Fruit fly (Drosophila melanogaster): ENCODE measurements around the gene CG33181.

Gene CG33181

DNA sequence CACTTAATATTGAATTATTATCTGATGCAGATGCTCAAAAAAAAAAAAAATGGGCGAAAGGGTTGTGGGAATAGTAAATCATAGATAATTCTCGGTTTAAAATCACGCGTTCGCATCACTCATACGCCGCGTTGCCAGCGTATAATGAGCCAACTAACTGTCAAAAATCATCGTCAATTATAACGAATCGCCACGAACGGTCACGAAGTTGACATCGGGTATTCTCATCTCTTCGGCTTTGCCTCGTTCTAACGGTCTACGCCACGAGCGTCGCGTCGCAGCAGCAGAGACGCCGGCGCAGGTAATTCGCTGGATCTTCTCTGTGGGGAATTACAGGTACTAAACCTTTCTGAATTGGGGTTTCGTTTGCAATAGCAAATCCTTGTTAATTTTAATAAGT, 12.2 kb downstream of the CG33181 start:
- no peak for TF ChIP-seq psq (optimal IDR thresholded peaks at IDR 0.05)
- TF ChIP-seq pan (optimal IDR thresholded peaks at IDR 0.05): no peak
- no peak for TF ChIP-seq Dll (optimal IDR thresholded peaks at IDR 0.05)
- no peak for TF ChIP-seq usp (GFP tag; optimal IDR thresholded peaks at IDR 0.05)
- TF ChIP-seq CG8478 (optimal IDR thresholded peaks at IDR 0.05): no peak
- no peak for TF ChIP-seq EcR (GFP tag; optimal IDR thresholded peaks at IDR 0.05)

DNA sequence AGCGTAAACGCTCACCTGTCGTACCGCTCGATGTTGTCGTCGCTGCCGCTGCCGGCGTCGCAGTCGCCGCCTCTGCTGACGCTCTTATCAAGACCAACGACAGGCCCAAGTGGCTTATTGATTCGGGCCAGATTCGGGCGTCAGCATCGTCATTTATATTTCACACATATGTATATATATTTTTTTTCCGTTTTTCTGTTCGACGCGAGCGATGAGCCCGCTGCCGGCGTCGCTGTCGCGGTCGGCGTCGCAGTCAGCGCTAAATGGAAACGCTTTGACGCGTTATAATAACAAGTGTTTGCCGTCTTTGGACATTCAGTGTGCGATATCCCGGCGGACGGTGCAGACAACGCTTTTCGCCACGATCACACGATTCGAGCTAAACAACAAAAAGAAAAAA, 12.9 kb downstream of the CG33181 start:
- TF ChIP-seq CG8478 (optimal IDR thresholded peaks at IDR 0.05): no peak
- no peak for TF ChIP-seq pan (optimal IDR thresholded peaks at IDR 0.05)
- no peak for TF ChIP-seq psq (optimal IDR thresholded peaks at IDR 0.05)
- TF ChIP-seq usp (GFP tag; optimal IDR thresholded peaks at IDR 0.05): no peak
- TF ChIP-seq Dll (optimal IDR thresholded peaks at IDR 0.05): no peak
- TF ChIP-seq EcR (GFP tag; optimal IDR thresholded peaks at IDR 0.05): no peak

DNA sequence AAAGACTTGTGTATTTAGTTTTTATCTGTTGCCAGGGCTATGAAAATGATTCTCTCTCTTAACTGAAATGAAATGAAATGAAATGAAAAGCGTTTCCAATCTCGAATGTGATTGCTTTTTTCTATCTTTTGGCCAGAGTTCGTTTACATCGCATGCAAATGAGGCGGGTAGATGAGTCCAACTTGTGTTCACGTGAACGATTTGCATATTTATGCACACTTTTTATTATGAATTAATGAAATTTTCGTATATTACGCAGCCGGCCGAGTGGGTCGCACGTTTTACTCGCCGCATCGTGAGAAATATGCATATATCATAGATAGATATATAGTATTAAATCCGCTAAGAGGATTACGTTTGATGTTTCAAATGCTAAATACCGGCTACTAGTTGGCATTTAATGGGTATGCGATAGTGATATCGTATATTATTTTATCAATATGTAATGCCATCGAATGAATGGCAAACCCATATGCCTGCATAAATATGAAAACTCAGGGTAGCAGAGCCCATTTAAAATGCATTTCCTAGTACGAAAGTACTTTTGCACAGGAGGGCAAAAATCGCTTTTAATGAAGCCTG, 16.0 kb downstream of the CG33181 start:
- no peak for TF ChIP-seq Dll (optimal IDR thresholded peaks at IDR 0.05)
- TF ChIP-seq EcR (GFP tag; optimal IDR thresholded peaks at IDR 0.05): no peak
- no peak for TF ChIP-seq psq (optimal IDR thresholded peaks at IDR 0.05)
- TF ChIP-seq CG8478 (optimal IDR thresholded peaks at IDR 0.05): no peak
- TF ChIP-seq pan (optimal IDR thresholded peaks at IDR 0.05): no peak
- no peak for TF ChIP-seq usp (GFP tag; optimal IDR thresholded peaks at IDR 0.05)

DNA sequence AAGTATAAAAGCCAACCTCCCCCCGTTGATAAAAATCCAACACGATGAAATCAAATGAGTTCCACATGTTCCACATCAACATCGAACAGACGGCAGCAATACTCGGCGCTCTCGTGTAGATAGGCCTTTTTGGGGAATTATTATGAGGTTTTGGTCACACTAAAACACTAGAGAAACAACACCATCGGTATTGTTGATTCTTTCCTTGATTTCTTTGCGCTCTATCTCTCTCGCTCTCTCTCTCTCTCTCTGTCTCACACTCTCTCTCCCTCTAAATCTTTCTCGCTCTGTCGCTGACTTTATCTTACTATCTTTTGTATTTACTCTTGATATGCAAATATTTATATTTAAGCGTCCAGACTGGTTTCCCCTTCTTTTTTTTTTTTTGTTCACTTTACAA, 21.6 kb downstream of the CG33181 start:
- TF ChIP-seq pan (optimal IDR thresholded peaks at IDR 0.05): no peak
- TF ChIP-seq Dll (optimal IDR thresholded peaks at IDR 0.05): no peak
- TF ChIP-seq EcR (GFP tag; optimal IDR thresholded peaks at IDR 0.05): no peak
- TF ChIP-seq usp (GFP tag; optimal IDR thresholded peaks at IDR 0.05): no peak
- no peak for TF ChIP-seq psq (optimal IDR thresholded peaks at IDR 0.05)
- no peak for TF ChIP-seq CG8478 (optimal IDR thresholded peaks at IDR 0.05)

DNA sequence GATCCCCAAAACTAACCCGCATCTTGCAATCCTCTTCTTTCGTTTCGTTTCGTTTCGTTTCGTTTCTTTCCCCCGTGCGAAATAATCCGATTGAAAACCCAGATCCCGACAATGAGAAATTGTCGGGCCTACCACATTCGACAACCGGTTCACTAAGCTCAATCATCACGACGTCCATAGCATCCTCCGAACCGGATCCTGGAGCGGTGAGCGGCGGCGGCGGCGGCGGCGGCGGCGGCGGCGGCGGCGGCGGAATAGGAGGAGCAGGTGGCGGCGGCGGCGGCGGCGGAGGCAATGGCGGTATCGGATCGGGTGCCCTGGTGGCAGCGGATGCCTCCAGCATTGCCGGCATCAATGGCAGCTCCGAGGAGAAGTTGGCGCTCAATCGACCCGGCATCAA, 23.1 kb downstream of the CG33181 start:
- TF ChIP-seq usp (GFP tag; optimal IDR thresholded peaks at IDR 0.05) (no peak), EcR (GFP tag; optimal IDR thresholded peaks at IDR 0.05) (no peak), CG8478 (optimal IDR thresholded peaks at IDR 0.05) (no peak), psq (optimal IDR thresholded peaks at IDR 0.05) (no peak), Dll (optimal IDR thresholded peaks at IDR 0.05) (no peak), pan (optimal IDR thresholded peaks at IDR 0.05) (no peak)

DNA sequence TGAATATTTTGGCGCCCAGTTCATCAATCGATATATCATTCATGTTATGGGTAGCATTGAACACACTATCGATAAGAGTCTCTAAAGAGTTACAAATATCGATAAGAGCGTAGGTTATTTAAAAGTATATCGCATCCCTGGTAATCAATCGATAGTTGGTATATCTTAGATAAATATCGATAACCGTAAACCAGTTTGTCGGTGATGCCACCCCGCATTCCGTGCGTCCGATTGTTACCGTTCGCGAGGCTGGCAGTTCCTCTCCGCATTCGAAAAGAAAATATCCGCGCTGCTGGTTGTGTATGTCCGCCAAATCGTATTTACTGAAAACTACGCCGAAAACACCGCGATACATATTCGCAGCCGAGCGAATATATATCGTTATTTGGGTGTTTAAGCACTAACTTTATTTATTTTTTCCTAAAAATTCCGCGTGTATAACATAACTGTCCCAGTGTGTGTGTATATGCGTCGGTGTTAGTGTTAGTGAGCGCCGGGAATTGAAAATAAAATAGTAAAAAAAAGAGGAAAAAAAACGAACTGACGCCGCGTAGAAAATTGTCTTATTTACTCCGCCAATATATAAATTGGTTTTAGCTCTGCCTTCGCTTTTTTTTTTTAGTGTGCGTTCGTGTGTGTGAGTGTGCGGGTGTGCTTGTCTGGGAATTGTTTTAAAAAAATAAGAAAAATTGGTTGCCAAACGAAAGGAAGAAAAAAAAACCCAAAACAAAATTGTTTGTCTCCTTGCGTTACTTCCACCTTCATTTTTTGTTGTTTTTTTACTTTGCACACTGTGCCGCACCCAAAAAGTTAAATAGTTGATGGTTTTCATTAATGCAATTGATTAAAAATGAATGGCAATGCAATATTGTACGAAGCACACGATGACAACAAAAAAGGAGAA, 28.2 kb downstream of the CG33181 start, which contains the start of gene Nrg:
TSS of gene Nrg (plus strand) at position 253 of the 904 bp plus-strand sequence.
- no peak for TF ChIP-seq psq (optimal IDR thresholded peaks at IDR 0.05)
- no peak for TF ChIP-seq EcR (GFP tag; optimal IDR thresholded peaks at IDR 0.05)
- TF ChIP-seq Dll (optimal IDR thresholded peaks at IDR 0.05): no peak
- TF ChIP-seq pan (optimal IDR thresholded peaks at IDR 0.05): no peak
- no peak for TF ChIP-seq CG8478 (optimal IDR thresholded peaks at IDR 0.05)
- TF ChIP-seq usp (GFP tag; optimal IDR thresholded peaks at IDR 0.05): no peak

DNA sequence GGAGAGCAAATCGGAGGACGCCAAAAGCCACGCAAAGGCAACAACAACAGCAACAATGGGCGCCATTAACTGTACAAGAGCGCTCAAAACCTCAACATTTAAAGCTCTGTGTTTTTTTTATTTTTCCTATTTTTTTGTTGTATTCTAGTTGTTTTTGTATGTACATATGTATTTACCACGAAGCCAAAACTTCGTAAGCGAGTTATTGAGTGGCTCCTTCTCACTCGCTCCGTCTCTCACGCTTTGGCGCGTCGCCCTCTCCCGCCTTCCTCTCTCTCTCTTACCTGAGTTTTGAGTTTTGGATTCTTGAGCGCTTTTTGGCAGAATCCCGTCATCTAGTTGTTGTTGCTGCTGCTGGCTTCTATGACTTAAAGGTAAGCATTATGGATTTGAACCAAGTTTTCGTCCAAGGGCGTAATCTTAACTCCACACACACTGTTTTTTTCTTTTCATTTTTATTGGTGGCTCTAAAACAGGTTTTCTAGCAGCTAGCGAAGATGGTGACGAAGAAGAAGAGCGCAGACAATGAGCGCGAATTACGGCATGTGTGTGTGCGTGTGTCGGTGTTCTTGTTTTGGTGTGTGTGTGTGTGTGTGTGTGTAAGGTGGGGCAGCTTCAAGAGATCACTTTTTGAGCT, 29.0 kb downstream of the CG33181 start:
- TF ChIP-seq CG8478 (optimal IDR thresholded peaks at IDR 0.05) (no peak), psq (optimal IDR thresholded peaks at IDR 0.05) (no peak), EcR (GFP tag; optimal IDR thresholded peaks at IDR 0.05) (no peak), usp (GFP tag; optimal IDR thresholded peaks at IDR 0.05) (no peak), pan (optimal IDR thresholded peaks at IDR 0.05) (no peak), Dll (optimal IDR thresholded peaks at IDR 0.05) (no peak)

DNA sequence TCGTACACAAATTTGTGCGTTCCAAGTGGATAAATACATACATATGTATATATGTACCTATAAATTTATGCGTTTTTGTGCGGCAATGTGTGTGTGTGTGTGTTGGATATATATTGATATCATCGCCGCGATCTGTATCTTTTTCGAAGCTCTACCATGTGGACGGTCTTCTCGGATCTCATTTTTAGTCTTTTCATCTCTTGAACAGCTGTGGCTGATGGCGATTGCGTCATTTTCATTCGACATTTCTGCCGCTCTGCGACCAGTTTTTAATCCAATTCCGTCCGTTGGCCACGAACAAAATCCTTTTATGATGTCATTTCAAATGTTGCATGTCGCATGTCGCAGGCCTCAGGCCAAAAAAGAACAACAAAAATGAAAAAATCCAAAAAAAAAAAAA, 31.4 kb downstream of the CG33181 start:
- TF ChIP-seq psq (optimal IDR thresholded peaks at IDR 0.05): no peak
- no peak for TF ChIP-seq EcR (GFP tag; optimal IDR thresholded peaks at IDR 0.05)
- no peak for TF ChIP-seq pan (optimal IDR thresholded peaks at IDR 0.05)
- no peak for TF ChIP-seq CG8478 (optimal IDR thresholded peaks at IDR 0.05)
- TF ChIP-seq usp (GFP tag; optimal IDR thresholded peaks at IDR 0.05): no peak
- no peak for TF ChIP-seq Dll (optimal IDR thresholded peaks at IDR 0.05)

DNA sequence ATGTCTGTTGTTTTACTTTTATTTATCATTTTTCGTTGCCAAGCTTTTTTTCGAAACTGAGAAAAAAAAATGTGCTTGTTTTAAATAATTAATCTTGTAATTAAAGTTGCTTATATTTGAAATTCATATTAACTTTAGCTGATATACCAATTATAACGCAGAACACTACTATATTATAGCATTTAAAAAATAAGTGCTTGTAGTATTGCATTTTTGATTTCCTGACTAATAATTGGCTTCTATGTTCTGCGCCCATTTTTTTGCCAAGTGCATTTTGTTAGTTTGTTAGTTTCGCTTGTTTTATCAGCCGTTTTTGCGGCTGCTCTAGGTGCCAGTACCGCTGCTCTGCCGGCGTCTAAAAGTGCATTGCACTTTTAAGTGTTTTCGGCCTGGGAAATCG, 32.3 kb downstream of the CG33181 start:
- no peak for TF ChIP-seq CG8478 (optimal IDR thresholded peaks at IDR 0.05)
- TF ChIP-seq pan (optimal IDR thresholded peaks at IDR 0.05): no peak

DNA sequence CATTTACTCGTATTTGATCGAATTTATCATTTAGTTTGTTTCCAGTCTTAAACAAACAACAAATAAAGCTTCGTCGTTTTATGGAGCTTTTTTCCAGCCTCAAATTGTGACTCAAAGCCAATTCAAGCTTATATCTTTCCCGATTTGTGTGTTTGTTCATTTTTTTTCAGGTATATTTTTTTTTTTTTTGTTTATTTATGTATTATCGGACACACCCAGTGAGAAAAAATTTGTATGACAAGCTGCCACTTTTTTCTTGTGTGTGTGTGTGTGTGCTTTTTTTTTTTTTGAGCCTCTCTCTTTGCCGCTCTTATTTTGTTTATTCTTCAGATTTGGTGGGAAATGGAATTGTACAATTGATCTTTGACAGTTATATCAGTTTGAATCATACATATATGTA, 33.4 kb downstream of the CG33181 start:
- no peak for TF ChIP-seq pan (optimal IDR thresholded peaks at IDR 0.05)
- no peak for TF ChIP-seq Dll (optimal IDR thresholded peaks at IDR 0.05)
- TF ChIP-seq CG8478 (optimal IDR thresholded peaks at IDR 0.05): no peak
- TF ChIP-seq usp (GFP tag; optimal IDR thresholded peaks at IDR 0.05): no peak
- TF ChIP-seq psq (optimal IDR thresholded peaks at IDR 0.05): no peak
- TF ChIP-seq EcR (GFP tag; optimal IDR thresholded peaks at IDR 0.05): no peak

DNA sequence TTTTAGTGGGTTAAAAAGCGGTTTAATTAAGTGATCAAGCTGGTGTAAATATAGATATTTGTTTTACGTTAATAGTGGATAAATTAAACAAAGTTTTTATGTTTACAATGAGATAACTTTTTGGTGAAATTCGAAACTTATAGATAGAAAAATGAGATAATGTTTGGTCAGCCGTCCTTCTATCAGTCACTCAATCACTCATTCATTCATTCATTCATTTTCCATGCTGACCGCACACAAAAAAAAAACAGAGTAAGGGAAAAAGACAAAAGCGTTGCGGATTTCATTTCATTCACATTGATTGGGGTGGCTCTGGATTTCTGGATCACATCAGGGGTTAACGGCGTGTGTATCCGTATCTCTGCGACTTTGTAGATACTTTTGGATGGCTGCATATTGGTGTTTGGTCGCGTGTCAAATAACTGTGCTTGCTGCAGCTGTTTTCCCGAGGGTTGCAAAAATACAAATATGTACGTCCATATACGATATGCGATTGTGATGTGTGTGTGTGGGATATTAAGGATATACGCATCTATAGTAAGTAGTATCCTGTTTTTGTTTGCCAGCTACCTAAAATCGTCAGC, 34.5 kb downstream of the CG33181 start:
- no peak for TF ChIP-seq CG8478 (optimal IDR thresholded peaks at IDR 0.05)
- no peak for TF ChIP-seq Dll (optimal IDR thresholded peaks at IDR 0.05)
- no peak for TF ChIP-seq usp (GFP tag; optimal IDR thresholded peaks at IDR 0.05)
- no peak for TF ChIP-seq pan (optimal IDR thresholded peaks at IDR 0.05)
- TF ChIP-seq EcR (GFP tag; optimal IDR thresholded peaks at IDR 0.05): no peak
- no peak for TF ChIP-seq psq (optimal IDR thresholded peaks at IDR 0.05)

DNA sequence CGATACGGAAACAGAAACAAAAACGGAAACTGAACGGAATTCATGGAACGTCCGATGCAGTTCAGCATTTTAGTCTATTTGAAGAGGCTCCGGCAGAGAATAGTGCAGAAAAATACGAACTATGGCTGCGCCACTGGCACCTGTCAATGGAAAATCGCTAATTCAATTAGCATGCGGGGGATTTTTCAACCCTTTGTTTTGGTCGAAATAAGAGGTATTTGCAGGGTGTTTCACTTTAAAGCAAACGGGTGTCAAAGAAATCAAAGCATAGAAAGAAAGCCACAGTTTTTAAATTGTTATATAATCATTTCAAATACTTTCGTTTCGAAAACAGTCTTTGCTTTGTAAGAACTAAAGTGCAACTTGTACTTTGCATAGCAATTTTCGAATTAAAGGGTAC, 40.5 kb downstream of the CG33181 start, which contains the start of gene PIP82:
TSS of gene PIP82 (minus strand) at position 101 of the 400 bp plus-strand sequence.
- TF ChIP-seq EcR (GFP tag; optimal IDR thresholded peaks at IDR 0.05) (no peak), pan (optimal IDR thresholded peaks at IDR 0.05) (no peak), CG8478 (optimal IDR thresholded peaks at IDR 0.05) (no peak), psq (optimal IDR thresholded peaks at IDR 0.05) (no peak), usp (GFP tag; optimal IDR thresholded peaks at IDR 0.05) (no peak)
